Worm (Caenorhabditis elegans) whole organism, young adult: Measurements from ENCODE around the gene F43G6.10.

Experiments used
- C06A6.2 ChIP-seq: fragments of 200-800 bp; sonication (Bioruptor generic); conservative IDR thresholded peaks from 2 replicates; pipeline ENCODE4 v1.3.6; 2022; ENCODE audit warnings: missing genetic modification characterization, missing compliant biosample characterization
- F33H1.4 ChIP-seq: fragments of 200-800 bp; sonication (Bioruptor generic); IDR thresholded peaks from 2 replicates; pipeline ENCODE4 v1.3.6; 2022; ENCODE audit warnings: missing genetic modification reagents, missing genetic modification characterization, missing compliant biosample characterization
- K11D2.4 ChIP-seq: fragments of 200-800 bp; sonication (Bioruptor generic); IDR thresholded peaks from 2 replicates; pipeline ENCODE4 v1.3.6; 2022; ENCODE audit warnings: missing genetic modification reagents, missing genetic modification characterization, missing compliant biosample characterization
- T07F8.4 ChIP-seq: sonication (generic microtip); optimal IDR thresholded peaks from 2 replicates; lab custom pipeline; 2016; ENCODE audit warnings: mild to moderate bottlenecking, missing genetic modification characterization, moderate library complexity, missing compliant biosample characterization
- T26A5.8 ChIP-seq: sonication (generic microtip); optimal IDR thresholded peaks from 2 replicates; lab custom pipeline; 2016; ENCODE audit warnings: missing genetic modification characterization, missing compliant biosample characterization
- Y53F4B.3 ChIP-seq: fragments of 200-800 bp; sonication (Bioruptor generic); IDR thresholded peaks from 2 replicates; pipeline ENCODE4 v1.3.6; 2022; ENCODE audit warnings: missing genetic modification reagents, missing genetic modification characterization, missing compliant biosample characterization
- Y67H2A.10 ChIP-seq: fragments of 200-800 bp; sonication (Bioruptor generic); conservative IDR thresholded peaks from 2 replicates; pipeline ENCODE4 v1.3.6; 2022; ENCODE audit warnings: missing genetic modification reagents, missing genetic modification characterization, missing compliant biosample characterization
- ama-1 ChIP-seq, 3 experiments: fragments of 150-350 bp in 1 of 3; sonication (generic microtip) in 2 of 3; optimal IDR thresholded peaks; 2 replicates each; lab custom pipeline; 2014 to 2018; ENCODE audit warnings: missing biosample characterization in 2 of 3, missing genetic modification characterization in 2 of 3, missing genetic modification reagents in 2 of 3
- aptf-2 ChIP-seq: fragments of 200-800 bp; sonication (Bioruptor generic); conservative IDR thresholded peaks from 2 replicates; pipeline ENCODE4 v1.3.6; 2022; ENCODE audit warnings: missing genetic modification reagents, missing genetic modification characterization, missing compliant biosample characterization
- atf-7 ChIP-seq: sonication (generic microtip); optimal IDR thresholded peaks from 2 replicates; lab custom pipeline; 2017; ENCODE audit warnings: mild to moderate bottlenecking, missing genetic modification characterization, missing compliant biosample characterization
- attf-5 ChIP-seq: fragments of 200-800 bp; sonication (Bioruptor generic); optimal IDR thresholded peaks from 2 replicates; lab custom pipeline; 2018; ENCODE audit warnings: mild to moderate bottlenecking, missing genetic modification characterization, missing compliant biosample characterization
- attf-6 ChIP-seq: fragments of 200-800 bp; sonication (Bioruptor generic); IDR thresholded peaks from 2 replicates; pipeline ENCODE4 v1.3.6; 2022; ENCODE audit warnings: missing genetic modification reagents, missing genetic modification characterization, missing compliant biosample characterization
- cebp-2 ChIP-seq: fragments of 200-800 bp; sonication (Bioruptor generic); IDR thresholded peaks from 2 replicates; pipeline ENCODE4 v1.3.6; 2022; ENCODE audit warnings: missing genetic modification characterization, missing compliant biosample characterization
- ceh-27 ChIP-seq: fragments of 200-800 bp; sonication (Bioruptor generic); optimal IDR thresholded peaks from 2 replicates; lab custom pipeline; 2018; ENCODE audit warnings: mild to moderate bottlenecking, missing genetic modification characterization, moderate library complexity, missing compliant biosample characterization
- ceh-58 ChIP-seq: fragments of 200-800 bp; sonication (Bioruptor generic); IDR thresholded peaks from 2 replicates; pipeline ENCODE4 v1.3.6; 2022; ENCODE audit warnings: missing genetic modification characterization, missing compliant biosample characterization
- dpff-1 ChIP-seq: sonication (generic microtip); optimal IDR thresholded peaks from 2 replicates; lab custom pipeline; 2017; ENCODE audit warnings: mild to moderate bottlenecking, missing genetic modification characterization, missing compliant biosample characterization
- dpl-1 ChIP-seq: fragments of 150-350 bp; optimal IDR thresholded peaks from 2 replicates; lab custom pipeline; 2014; ENCODE audit warnings: missing biosample characterization, missing genetic modification reagents, missing genetic modification characterization
- efl-1 ChIP-seq: fragments of 150-350 bp; optimal IDR thresholded peaks from 2 replicates; lab custom pipeline; 2014; ENCODE audit warnings: missing biosample characterization, missing genetic modification reagents, missing genetic modification characterization
- egl-18 ChIP-seq: fragments of 200-800 bp; sonication (Bioruptor generic); IDR thresholded peaks from 2 replicates; pipeline ENCODE4 v1.3.6; 2022; ENCODE audit warnings: missing genetic modification reagents, missing genetic modification characterization, missing compliant biosample characterization
- egrh-3 ChIP-seq: fragments of 200-800 bp; sonication (Bioruptor generic); IDR thresholded peaks from 2 replicates; pipeline ENCODE4 v1.3.6; 2022; ENCODE audit warnings: missing genetic modification reagents, missing genetic modification characterization, missing compliant biosample characterization
- ets-4 ChIP-seq: fragments of 200-800 bp; sonication (Bioruptor generic); optimal IDR thresholded peaks from 2 replicates; lab custom pipeline; 2018; ENCODE audit warnings: mild to moderate bottlenecking, missing genetic modification characterization, missing compliant biosample characterization
- him-1 ChIP-seq: sonication (generic microtip); optimal IDR thresholded peaks from 2 replicates; lab custom pipeline; 2016; ENCODE audit warnings: missing genotype, missing genetic modification reagents, missing genetic modification characterization, missing compliant biosample characterization
- hsf-1 ChIP-seq: fragments of 200-800 bp; sonication (Bioruptor generic); IDR thresholded peaks from 2 replicates; pipeline ENCODE4 v1.3.6; 2022; ENCODE audit warnings: missing genetic modification reagents, missing genetic modification characterization, missing compliant biosample characterization
- lin-54 ChIP-seq: fragments of 200-800 bp; sonication (Bioruptor generic); optimal IDR thresholded peaks from 2 replicates; lab custom pipeline; 2018; ENCODE audit warnings: mild to moderate bottlenecking, missing genetic modification characterization, missing compliant biosample characterization
- madf-10 ChIP-seq: sonication (generic microtip); optimal IDR thresholded peaks from 2 replicates; lab custom pipeline; 2016; ENCODE audit warnings: mild to moderate bottlenecking, missing genetic modification characterization, missing compliant biosample characterization
- madf-6 ChIP-seq: fragments of 200-800 bp; sonication (Bioruptor generic); IDR thresholded peaks from 2 replicates; pipeline ENCODE4 v1.3.6; 2022; ENCODE audit warnings: missing genetic modification reagents, missing genetic modification characterization, missing compliant biosample characterization
- madf-8 ChIP-seq: fragments of 200-800 bp; sonication (Bioruptor generic); conservative IDR thresholded peaks from 2 replicates; pipeline ENCODE4 v1.3.6; 2022; ENCODE audit warnings: missing genetic modification reagents, missing genetic modification characterization, missing compliant biosample characterization
- nfyb-1 ChIP-seq: fragments of 200-800 bp; sonication (Bioruptor generic); IDR thresholded peaks from 2 replicates; pipeline ENCODE4 v1.3.6; 2022; ENCODE audit warnings: missing genetic modification reagents, missing genetic modification characterization, missing compliant biosample characterization
- nhr-27 ChIP-seq: fragments of 200-800 bp; sonication (Bioruptor generic); optimal IDR thresholded peaks from 2 replicates; lab custom pipeline; 2018; ENCODE audit warnings: mild to moderate bottlenecking, missing genetic modification characterization, moderate library complexity, missing compliant biosample characterization
- nhr-80 ChIP-seq: sonication (generic microtip); optimal IDR thresholded peaks from 2 replicates; lab custom pipeline; 2016; ENCODE audit warnings: missing genetic modification characterization, missing compliant biosample characterization
- nhr-90 ChIP-seq: sonication (generic microtip); optimal IDR thresholded peaks from 2 replicates; lab custom pipeline; 2016; ENCODE audit warnings: missing genotype, mild to moderate bottlenecking, missing genetic modification characterization, missing compliant biosample characterization
- pbrm-1 ChIP-seq: fragments of 200-800 bp; sonication (Bioruptor generic); IDR thresholded peaks from 2 replicates; pipeline ENCODE4 v1.3.6; 2022; ENCODE audit warnings: missing genetic modification reagents, missing genetic modification characterization, missing compliant biosample characterization
- repo-1 ChIP-seq: sonication (generic microtip); optimal IDR thresholded peaks from 2 replicates; lab custom pipeline; 2017; ENCODE audit warnings: mild to moderate bottlenecking, missing genetic modification characterization, missing compliant biosample characterization
- rpc-1 ChIP-seq, 2 experiments: fragments of 150-350 bp in 1 of 2; sonication (generic microtip) in 1 of 2; optimal IDR thresholded peaks; 2 replicates each; lab custom pipeline; 2014 to 2018; ENCODE audit warnings: missing biosample characterization in 1 of 2, missing genetic modification characterization in 1 of 2, missing genetic modification reagents in 1 of 2, missing genotype in 1 of 2
- snpc-4 ChIP-seq, 5 experiments: fragments of 150-350 bp in 1 of 5; sonication (generic microtip) in 4 of 5; optimal IDR thresholded peaks; 2 replicates each; lab custom pipeline; 2014 to 2018; ENCODE audit warnings: missing genetic modification characterization in 5 of 5, missing biosample characterization in 3 of 5, antibody characterized with exemption in 2 of 5, mild to moderate bottlenecking in 2 of 5, missing compliant biosample characterization in 2 of 5, missing genotype in 2 of 5, moderate library complexity in 2 of 5, missing genetic modification reagents in 1 of 5
- somi-1 ChIP-seq: fragments of 200-800 bp; sonication (Bioruptor generic); optimal IDR thresholded peaks from 2 replicates; lab custom pipeline; 2018; ENCODE audit warnings: mild to moderate bottlenecking, missing genetic modification characterization, missing compliant biosample characterization
- sptf-2 ChIP-seq: fragments of 200-800 bp; sonication (Bioruptor generic); optimal IDR thresholded peaks from 2 replicates; lab custom pipeline; 2018; ENCODE audit warnings: mild to moderate bottlenecking, missing genetic modification characterization, missing compliant biosample characterization
- unc-62 ChIP-seq: fragments of 150-350 bp; optimal IDR thresholded peaks from 2 replicates; lab custom pipeline; 2014; ENCODE audit warnings: missing biosample characterization, missing genetic modification reagents, missing genetic modification characterization
- zfh-2 ChIP-seq: fragments of 200-800 bp; sonication (Bioruptor generic); conservative IDR thresholded peaks from 2 replicates; pipeline ENCODE4 v1.3.6; 2022; ENCODE audit warnings: missing genetic modification reagents, missing genetic modification characterization, missing compliant biosample characterization
- ztf-22 ChIP-seq: fragments of 200-800 bp; sonication (Bioruptor generic); optimal IDR thresholded peaks from 2 replicates; lab custom pipeline; 2018; ENCODE audit warnings: mild to moderate bottlenecking, missing genetic modification characterization, moderate library complexity, missing compliant biosample characterization
- ztf-6 ChIP-seq: fragments of 200-800 bp; sonication (Bioruptor generic); IDR thresholded peaks from 2 replicates; pipeline ENCODE4 v1.3.6; 2022; ENCODE audit warnings: missing genetic modification reagents, missing genetic modification characterization, missing compliant biosample characterization

Gene F43G6.10

ce11 chrII:11808979-11809378, at the start of gene F43G6.10:
F43G6.10 (plus strand) TSS chrII:11809349.
- TF ChIP-seq K11D2.4 (GFP tag; lab: Robert Waterston, UW) (no peak), zfh-2 (GFP tag; lab: Robert Waterston, UW) (no peak), ets-4 (no peak), nhr-90 (no peak), efl-1 (GFP tag; lab: Kevin White, UChicago) (peak; percentile 74), nhr-27 (tag; lab: Kevin White, UChicago) (no peak), lin-54 (GFP tag; lab: Kevin White, UChicago) (no peak), madf-8 (GFP tag; lab: Robert Waterston, UW) (peak; percentile 49), pbrm-1 (no peak), aptf-2 (GFP tag; lab: Robert Waterston, UW) (peak; percentile 98), madf-6 (GFP tag; lab: Robert Waterston, UW) (peak; percentile 86), dpl-1 (peak; percentile 13)

- TF ChIP-seq ama-1 (optimal IDR thresholded peaks at IDR 0.05; lab: Kevin White, UChicago) (peak; percentile 83), ama-1 (GFP tag; optimal IDR thresholded peaks at IDR 0.05; lab: Kevin White, UChicago) (peak in 1 of 2 experiments; percentile 54), cebp-2 (GFP tag; lab: Robert Waterston, UW) (0 out of 2 replicates have a peak, but pooled peaks have one; percentile 20), ceh-58 (no peak), lin-54 (GFP tag; lab: Kevin White, UChicago) (peak; percentile 36), hsf-1 (GFP tag; lab: Robert Waterston, UW) (peak; percentile 7; the same call in 1 of the 2 replicates), T07F8.4 (tag; lab: Kevin White, UChicago) (peak; percentile 1), nhr-90 (no peak), nhr-80 (peak; percentile 20), Y53F4B.3 (GFP tag; lab: Robert Waterston, UW) (no peak), attf-5 (GFP tag; lab: Kevin White, UChicago) (peak; percentile 62), snpc-4 (GFP tag; optimal IDR thresholded peaks at IDR 0.05; lab: Kevin White, UChicago) (no peak), snpc-4 (tag; optimal IDR thresholded peaks at IDR 0.05; lab: Kevin White, UChicago) (peak in 1 of 4 experiments; percentile 7), nfyb-1 (GFP tag; lab: Robert Waterston, UW) (peak; percentile 77; the same call in 1 of the 2 replicates), ceh-27 (GFP tag; lab: Kevin White, UChicago) (no peak), C06A6.2 (GFP tag; lab: Robert Waterston, UW) (peak; percentile 61)
Measured at ce11 chrII:11761806-11762512, 47.2 kb upstream of the F43G6.10 start.

ce11 chrII:11765506-11766152, 43.5 kb upstream of the F43G6.10 start:
- TF ChIP-seq zfh-2 (GFP tag; lab: Robert Waterston, UW) = peak; percentile 88
- TF ChIP-seq T26A5.8 = no peak
- no peak for TF ChIP-seq repo-1 (tag; lab: Kevin White, UChicago)
- TF ChIP-seq madf-10 (tag; lab: Kevin White, UChicago) = no peak
- no peak for TF ChIP-seq somi-1 (GFP tag; lab: Kevin White, UChicago)
- peak; percentile 99 for TF ChIP-seq egrh-3 (GFP tag; lab: Robert Waterston, UW)
- no peak for TF ChIP-seq rpc-1 (optimal IDR thresholded peaks at IDR 0.05; lab: Kevin White, UChicago)
- no peak for TF ChIP-seq rpc-1 (tag; optimal IDR thresholded peaks at IDR 0.05; lab: Kevin White, UChicago)

DNA sequence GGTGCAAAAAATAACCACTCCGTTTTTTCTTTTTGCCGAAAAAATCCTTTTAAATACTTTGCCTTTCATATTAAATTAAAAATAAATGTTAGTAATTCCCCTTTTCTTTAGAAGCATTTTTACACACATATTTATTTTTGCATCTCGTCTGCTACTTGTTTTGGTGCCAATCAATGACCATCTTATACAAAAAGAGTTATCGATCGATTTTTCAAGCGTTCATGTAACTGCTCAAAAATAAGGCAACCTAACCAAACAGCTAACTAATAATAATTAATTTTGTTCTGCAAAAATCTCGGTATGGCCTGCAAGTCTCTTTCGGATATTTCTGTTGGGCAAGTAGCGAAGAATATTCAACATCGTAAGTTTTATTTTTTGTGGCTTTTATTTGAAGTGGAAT, 42.7 kb upstream of the F43G6.10 start, which contains the start of gene F44E5.2:
Gene F44E5.2 (plus strand): TSS at position 301 of the 400 bp plus-strand sequence.
- TF ChIP-seq F33H1.4 (GFP tag; lab: Robert Waterston, UW) (no peak), cebp-2 (GFP tag; lab: Robert Waterston, UW) (no peak), madf-6 (GFP tag; lab: Robert Waterston, UW) (no peak), madf-8 (GFP tag; lab: Robert Waterston, UW) (no peak), atf-7 (tag; lab: Kevin White, UChicago) (no peak), Y67H2A.10 (GFP tag; lab: Robert Waterston, UW) (no peak), dpff-1 (tag; lab: Kevin White, UChicago) (no peak), attf-6 (no peak), ztf-22 (GFP tag; lab: Kevin White, UChicago) (no peak), sptf-2 (GFP tag; lab: Kevin White, UChicago) (no peak), egl-18 (GFP tag; lab: Robert Waterston, UW) (no peak), Y53F4B.3 (GFP tag; lab: Robert Waterston, UW) (no peak), egrh-3 (GFP tag; lab: Robert Waterston, UW) (no peak), nhr-27 (tag; lab: Kevin White, UChicago) (no peak), ztf-6 (GFP tag; lab: Robert Waterston, UW) (no peak), unc-62 (GFP tag; lab: Kevin White, UChicago) (no peak), him-1 (no peak), hsf-1 (GFP tag; lab: Robert Waterston, UW) (no peak)
